Fruit fly (Drosophila melanogaster) whole organism, embryonic: Measurements from ENCODE around the gene RpS7.

ENCODE experiments used
- Abd-B ChIP-seq: fragments of 200-800 bp; sonication (Bioruptor generic); optimal IDR thresholded peaks from 2 replicates; lab custom pipeline; 2018; ENCODE audit warnings: missing biosample characterization, mild to moderate bottlenecking, missing genetic modification characterization, moderate library complexity
- Adf1 ChIP-seq: fragments of 200-800 bp; sonication (Bioruptor generic); IDR thresholded peaks from 2 replicates; pipeline ENCODE4 v1.3.6; 2022; ENCODE audit warnings: missing biosample characterization, missing genetic modification characterization
- CG10209 ChIP-seq: fragments of 200-800 bp; sonication (Bioruptor generic); optimal IDR thresholded peaks from 3 replicates; lab custom pipeline; 2017; ENCODE audit warnings: missing biosample characterization, mild to moderate bottlenecking, missing genetic modification characterization, missing genetic modification reagents
- CG10267 ChIP-seq: fragments of 200-800 bp; sonication (Bioruptor generic); optimal IDR thresholded peaks from 2 replicates; lab custom pipeline; 2018; ENCODE audit warnings: missing biosample characterization, mild to moderate bottlenecking, missing genetic modification characterization, moderate library complexity
- CG10654 ChIP-seq: fragments of 200-800 bp; sonication (Bioruptor generic); optimal IDR thresholded peaks from 2 replicates; lab custom pipeline; 2016; ENCODE audit warnings: missing biosample characterization, missing genetic modification characterization
- CG12236 ChIP-seq: fragments of 200-800 bp; sonication (Bioruptor generic); optimal IDR thresholded peaks from 2 replicates; lab custom pipeline; 2016; ENCODE audit warnings: missing biosample characterization, missing genetic modification characterization
- CG13287 ChIP-seq: fragments of 200-800 bp; sonication (Bioruptor generic); IDR thresholded peaks from 2 replicates; pipeline ENCODE4 v1.3.6; 2022; ENCODE audit warnings: missing biosample characterization, missing genetic modification characterization; ENCODE audit not compliant: partially characterized antibody
- CG14441 ChIP-seq: fragments of 200-800 bp; sonication (Bioruptor generic); IDR thresholded peaks from 2 replicates; pipeline ENCODE4 v1.3.6; 2022; ENCODE audit warnings: missing biosample characterization, missing genetic modification characterization
- CG14667 ChIP-seq: fragments of 200-800 bp; sonication (Bioruptor generic); IDR thresholded peaks from 2 replicates; pipeline ENCODE4 v1.3.6; 2022; ENCODE audit warnings: missing biosample characterization, missing genetic modification characterization
- CG14965 ChIP-seq: fragments of 200-800 bp; sonication (Bioruptor generic); optimal IDR thresholded peaks from 2 replicates; lab custom pipeline; 2016; ENCODE audit warnings: missing biosample characterization, missing genetic modification characterization, borderline replicate concordance
- CG16863 ChIP-seq: fragments of 200-800 bp; sonication (Bioruptor generic); optimal IDR thresholded peaks from 3 replicates; lab custom pipeline; 2016; ENCODE audit warnings: missing biosample characterization, missing genetic modification characterization
- CG30020 ChIP-seq: fragments of 200-800 bp; optimal IDR thresholded peaks from 2 replicates; lab custom pipeline; 2019; ENCODE audit warnings: missing biosample characterization, mild to moderate bottlenecking, missing genetic modification characterization, moderate library complexity
- CG31441 ChIP-seq: fragments of 200-800 bp; sonication (Bioruptor generic); IDR thresholded peaks from 2 replicates; pipeline ENCODE4 v1.3.6; 2022; ENCODE audit warnings: missing biosample characterization, missing genetic modification characterization
- CG3726 ChIP-seq: fragments of 200-800 bp; sonication (Bioruptor generic); IDR thresholded peaks from 3 replicates; pipeline ENCODE4, ENCODE4 v1.3.6; 2022; ENCODE audit warnings: missing biosample characterization, missing genetic modification characterization
- CG4424 ChIP-seq: fragments of 200-800 bp; sonication (Bioruptor generic); optimal IDR thresholded peaks from 3 replicates; lab custom pipeline; 2016; ENCODE audit warnings: missing biosample characterization, missing genetic modification characterization
- CG4730 ChIP-seq: fragments of 200-800 bp; sonication (Bioruptor generic); IDR thresholded peaks from 2 replicates; pipeline ENCODE4 v1.3.6; 2022; ENCODE audit warnings: missing biosample characterization, missing genetic modification characterization
- CG6654 ChIP-seq: fragments of 200-800 bp; sonication (Bioruptor generic); optimal IDR thresholded peaks from 2 replicates; lab custom pipeline; 2017; ENCODE audit warnings: missing biosample characterization, mild to moderate bottlenecking, missing genetic modification characterization
- CG6689 ChIP-seq: fragments of 200-800 bp; sonication (Bioruptor generic); IDR thresholded peaks from 2 replicates; pipeline ENCODE4 v1.3.6; 2022; ENCODE audit warnings: missing biosample characterization, missing genetic modification characterization
- CG7928 ChIP-seq: fragments of 200-800 bp; sonication (Bioruptor generic); optimal IDR thresholded peaks from 2 replicates; lab custom pipeline; 2017; ENCODE audit warnings: missing biosample characterization, mild to moderate bottlenecking, missing genetic modification characterization
- CG7987 ChIP-seq: fragments of 200-800 bp; sonication (Bioruptor generic); optimal IDR thresholded peaks from 2 replicates; lab custom pipeline; 2018; ENCODE audit warnings: missing biosample characterization, mild to moderate bottlenecking, missing genetic modification characterization, moderate library complexity
- CG8281 ChIP-seq: fragments of 200-800 bp; sonication (Bioruptor generic); optimal IDR thresholded peaks from 2 replicates; lab custom pipeline; 2018; ENCODE audit warnings: missing biosample characterization, mild to moderate bottlenecking, missing genetic modification characterization, moderate library complexity
- CG8359 ChIP-seq: fragments of 200-800 bp; sonication (Bioruptor generic); optimal IDR thresholded peaks from 2 replicates; lab custom pipeline; 2017; ENCODE audit warnings: missing biosample characterization, mild to moderate bottlenecking, missing genetic modification characterization, borderline replicate concordance
- CG8478 ChIP-seq: fragments of >200 bp; optimal IDR thresholded peaks from 2 replicates; lab custom pipeline; 2018
- CG8924 ChIP-seq: fragments of 200-800 bp; optimal IDR thresholded peaks from 3 replicates; lab custom pipeline; 2019; ENCODE audit warnings: missing biosample characterization, mild to moderate bottlenecking, missing genetic modification characterization, moderate library complexity
- CG9727 ChIP-seq: fragments of 200-800 bp; sonication (Bioruptor generic); optimal IDR thresholded peaks from 3 replicates; lab custom pipeline; 2017; ENCODE audit warnings: missing biosample characterization, mild to moderate bottlenecking, missing genetic modification characterization
- CG9797 ChIP-seq: fragments of 200-800 bp; sonication (Bioruptor generic); optimal IDR thresholded peaks from 3 replicates; lab custom pipeline; 2018; ENCODE audit warnings: missing biosample characterization, mild to moderate bottlenecking, missing genetic modification characterization
- Camta ChIP-seq: fragments of 200-800 bp; sonication (Bioruptor generic); optimal IDR thresholded peaks from 2 replicates; lab custom pipeline; 2016; ENCODE audit warnings: missing biosample characterization, missing genetic modification characterization
- CoRest ChIP-seq: fragments of 200-800 bp; sonication (Bioruptor generic); optimal IDR thresholded peaks from 3 replicates; lab custom pipeline; 2018; ENCODE audit warnings: missing biosample characterization, mild to moderate bottlenecking, missing genetic modification characterization, moderate library complexity
- Dad ChIP-seq: fragments of 200-800 bp; sonication (Bioruptor generic); optimal IDR thresholded peaks from 3 replicates; lab custom pipeline; 2016; ENCODE audit warnings: missing biosample characterization, missing genetic modification characterization
- Dp ChIP-seq: fragments of 200-800 bp; sonication (Bioruptor generic); optimal IDR thresholded peaks from 2 replicates; lab custom pipeline; 2018; ENCODE audit warnings: missing biosample characterization, mild to moderate bottlenecking, missing genetic modification characterization, moderate library complexity
- Lim3 ChIP-seq: fragments of 200-800 bp; sonication (Bioruptor generic); IDR thresholded peaks from 2 replicates; pipeline ENCODE4 v1.3.6; 2022; ENCODE audit warnings: missing biosample characterization, missing genetic modification characterization
- MBD-R2 ChIP-seq: fragments of 200-800 bp; sonication (Bioruptor generic); IDR thresholded peaks from 2 replicates; pipeline ENCODE4 v1.3.6; 2022; ENCODE audit warnings: missing biosample characterization, missing genetic modification characterization
- Nf-YC ChIP-seq: fragments of 200-800 bp; optimal IDR thresholded peaks from 3 replicates; lab custom pipeline; 2019; ENCODE audit warnings: missing biosample characterization, mild to moderate bottlenecking, missing genetic modification characterization, moderate library complexity
- Six4 ChIP-seq: fragments of 200-800 bp; sonication (Bioruptor generic); optimal IDR thresholded peaks from 2 replicates; lab custom pipeline; 2016; ENCODE audit warnings: missing biosample characterization, missing genetic modification characterization
- Ssrp ChIP-seq: fragments of 200-800 bp; sonication (Bioruptor generic); optimal IDR thresholded peaks from 2 replicates; lab custom pipeline; 2018; ENCODE audit warnings: missing biosample characterization, mild to moderate bottlenecking, missing genetic modification characterization, moderate library complexity
- Vsx1 ChIP-seq: fragments of 200-800 bp; sonication (Bioruptor generic); optimal IDR thresholded peaks from 2 replicates; lab custom pipeline; 2017; ENCODE audit warnings: missing biosample characterization, mild to moderate bottlenecking, missing genetic modification characterization, missing genetic modification reagents
- bcd ChIP-seq: fragments of 200-800 bp; sonication (Bioruptor generic); optimal IDR thresholded peaks from 2 replicates; lab custom pipeline; 2017; ENCODE audit warnings: missing biosample characterization, mild to moderate bottlenecking, missing genetic modification characterization
- cad ChIP-seq: fragments of >200 bp; optimal IDR thresholded peaks from 2 replicates; lab custom pipeline; 2017; ENCODE audit warnings: missing biosample characterization, missing genetic modification characterization
- caup ChIP-seq: fragments of 200-800 bp; sonication (Bioruptor generic); optimal IDR thresholded peaks from 3 replicates; lab custom pipeline; 2017; ENCODE audit warnings: missing biosample characterization, mild to moderate bottlenecking, missing genetic modification characterization, moderate library complexity; ENCODE audit not compliant: severe bottlenecking
- cg ChIP-seq: fragments of 200-800 bp; sonication (Bioruptor generic); optimal IDR thresholded peaks from 3 replicates; lab custom pipeline; 2019; ENCODE audit warnings: missing biosample characterization, mild to moderate bottlenecking, missing genetic modification characterization, moderate library complexity
- dpn ChIP-seq, 2 experiments: fragments of 200-800 bp; sonication (Bioruptor generic); optimal IDR thresholded peaks; 3 replicates each; lab custom pipeline; 2016; ENCODE audit warnings: missing biosample characterization in 2 of 2, missing genetic modification characterization in 2 of 2
- fd102C ChIP-seq: fragments of 200-800 bp; sonication (Bioruptor generic); optimal IDR thresholded peaks from 2 replicates; lab custom pipeline; 2018; ENCODE audit warnings: missing biosample characterization, mild to moderate bottlenecking, missing genetic modification characterization, moderate library complexity
- grn ChIP-seq: fragments of 200-800 bp; sonication (Bioruptor generic); optimal IDR thresholded peaks from 3 replicates; lab custom pipeline; 2017; ENCODE audit warnings: missing biosample characterization, missing genetic modification characterization
- gro ChIP-seq: fragments of 200-800 bp; sonication (Bioruptor generic); optimal IDR thresholded peaks from 2 replicates; lab custom pipeline; 2016; ENCODE audit warnings: missing biosample characterization, missing genetic modification characterization
- hkb ChIP-seq, 2 experiments: fragments of 200-800 bp in 1 of 2; fragments of >200 bp in 1 of 2; sonication (Bioruptor generic) in 1 of 2; IDR thresholded peaks in 1 of 2; optimal IDR thresholded peaks in 1 of 2; 2 replicates each; pipeline versions ENCODE4 v1.3.6 to Lab custom; 2017 to 2022; ENCODE audit warnings: missing biosample characterization in 1 of 2, missing genetic modification characterization in 1 of 2
- hth ChIP-seq: fragments of >200 bp; optimal IDR thresholded peaks from 2 replicates; lab custom pipeline; 2017; ENCODE audit warnings: inconsistent platforms
- oc ChIP-seq: fragments of 200-800 bp; sonication (Bioruptor generic); optimal IDR thresholded peaks from 2 replicates; lab custom pipeline; 2018; ENCODE audit warnings: missing biosample characterization, mild to moderate bottlenecking, missing genetic modification characterization, moderate library complexity
- p53 ChIP-seq: fragments of 200-800 bp; sonication (Bioruptor generic); optimal IDR thresholded peaks from 2 replicates; lab custom pipeline; 2016; ENCODE audit warnings: missing biosample characterization, missing genetic modification characterization
- repo ChIP-seq: fragments of 200-800 bp; sonication (Bioruptor generic); optimal IDR thresholded peaks from 2 replicates; lab custom pipeline; 2016; ENCODE audit warnings: missing biosample characterization, missing genetic modification characterization
- yki ChIP-seq: fragments of >200 bp; optimal IDR thresholded peaks from 3 replicates; lab custom pipeline; 2018

The RpS7 gene

DNA sequence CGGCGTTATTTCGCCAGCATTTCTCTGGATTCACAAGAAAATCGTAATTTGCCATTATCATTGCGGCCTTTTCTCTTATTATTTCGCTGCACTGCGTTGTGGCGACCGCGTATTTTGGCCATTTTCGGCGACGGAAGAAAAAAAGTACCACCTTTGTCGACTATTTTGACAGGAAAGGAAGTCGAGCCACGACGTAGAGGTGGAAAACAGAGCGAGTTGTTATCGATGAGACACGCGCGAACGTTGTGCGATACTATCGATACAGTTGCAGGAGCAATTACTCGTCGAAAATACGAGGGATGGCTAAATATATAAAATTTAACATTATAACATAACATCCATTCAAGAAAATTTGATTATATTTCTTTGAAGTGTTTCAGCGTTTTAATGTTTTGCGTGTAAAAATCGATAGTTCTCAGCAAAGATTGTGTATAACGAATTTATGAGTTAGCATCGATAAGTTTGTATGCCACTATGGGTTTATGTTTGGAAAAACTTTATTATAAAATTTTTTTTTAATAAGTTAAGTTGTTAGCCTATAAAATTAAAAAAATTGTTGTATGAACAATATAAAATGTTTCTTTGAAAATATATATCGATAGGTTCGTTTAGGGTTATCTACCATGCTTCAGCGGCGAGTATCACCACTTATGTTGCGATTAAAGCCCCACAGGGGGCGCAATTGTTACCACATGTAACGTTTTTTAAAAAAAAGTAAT lies at the start of gene RpS7 (continued):
- TF ChIP-seq Lim3 (GFP tag; lab: Robert Waterston, UW) (no peak), CG4424 (peak; percentile 78), Six4 (GFP tag; lab: Kevin White, UChicago) (peak; percentile 23), CG10654 (peak; percentile 55), CG7928 (GFP tag; lab: Kevin White, UChicago) (no peak), Camta (peak; percentile 29), CG12236 (GFP tag; lab: Kevin White, UChicago) (no peak), CG6689 (GFP tag; lab: Robert Waterston, UW) (peak; percentile 69), CG3726 (GFP tag; lab: Robert Waterston, UW) (peak; percentile 76), Dp (GFP tag; lab: Kevin White, UChicago) (peak; percentile 48), grn (GFP tag; lab: Kevin White, UChicago) (peak; percentile 5), dpn (GFP tag; optimal IDR thresholded peaks at IDR 0.05; lab: Kevin White, UChicago) (peak; percentile 26 to 27), CG8281 (tag; lab: Kevin White, UChicago) (peak; percentile 27), Ssrp (no peak), MBD-R2 (GFP tag; lab: Robert Waterston, UW) (peak; percentile 25; the same call in 1 of the 2 replicates), CG10209 (GFP tag; lab: Kevin White, UChicago) (peak; percentile 64), CG14441 (GFP tag; lab: Robert Waterston, UW) (peak; percentile 57), CG30020 (tag; lab: Kevin White, UChicago) (peak; percentile 47), CG14667 (GFP tag; lab: Robert Waterston, UW) (no peak), hth (lab: Kevin White, UChicago) (no peak), CG9797 (GFP tag; lab: Kevin White, UChicago) (peak; percentile 48), CG31441 (peak; percentile 79), CG9727 (GFP tag; lab: Kevin White, UChicago) (peak; percentile 89), yki (lab: Kevin White, UChicago) (no peak), cg (GFP tag; lab: Kevin White, UChicago) (no peak), CoRest (tag; lab: Kevin White, UChicago) (peak; percentile 63), Nf-YC (tag; lab: Kevin White, UChicago) (peak; percentile 78), caup (GFP tag; lab: Kevin White, UChicago) (peak; percentile 86), CG7987 (GFP tag; lab: Kevin White, UChicago) (peak; percentile 93), fd102C (GFP tag; lab: Kevin White, UChicago) (peak; percentile 63), CG13287 (peak; percentile 97), CG16863 (no peak), CG4730 (GFP tag; lab: Robert Waterston, UW) (peak; percentile 51; the same call in 1 of the 2 replicates), Adf1 (GFP tag; lab: Robert Waterston, UW) (peak; percentile 53), Abd-B (GFP tag; lab: Kevin White, UChicago) (no peak), CG14965 (GFP tag; lab: Kevin White, UChicago) (no peak), CG6654 (GFP tag; lab: Kevin White, UChicago) (peak; percentile 39), repo (GFP tag; lab: Kevin White, UChicago) (peak; percentile 6), cad (GFP tag; lab: Kevin White, UChicago) (no peak), CG8924 (tag; lab: Kevin White, UChicago) (peak; percentile 62), CG8478 (lab: Kevin White, UChicago) (no peak), Dad (GFP tag; lab: Kevin White, UChicago) (peak; percentile 26), CG8359 (GFP tag; lab: Kevin White, UChicago) (peak; percentile 60), Vsx1 (peak; percentile 74), bcd (GFP tag; lab: Kevin White, UChicago) (peak; percentile 87), hkb (optimal IDR thresholded peaks at IDR 0.05; lab: Kevin White, UChicago) (peak; percentile 36), hkb (GFP tag; IDR thresholded peaks at IDR 0.05; lab: Robert Waterston, UW) (peak; percentile 81), oc (tag; lab: Kevin White, UChicago) (peak; percentile 32), CG10267 (peak; percentile 64), p53 (GFP tag; lab: Kevin White, UChicago) (no peak), gro (GFP tag; lab: Kevin White, UChicago) (peak; percentile 45)
